Fruit fly (Drosophila melanogaster): Measurements from ENCODE around the gene CG32579.
A peak's percentile ranks its signal among the peaks of the same experiment; 100 is the strongest.

The CG32579 gene

dm6 chrX:16275854-16276338, 47.2 kb upstream of the CG32579 start, which contains the start of the genes kat80 and Prosalpha4 (continued):
- TF ChIP-seq row (GFP tag; IDR thresholded peaks at IDR 0.05) (peak; percentile 77), nerfin-1 (tag; optimal IDR thresholded peaks at IDR 0.05) (peak; percentile 13), pzg (GFP tag; optimal IDR thresholded peaks at IDR 0.05) (peak; percentile 43), Dek (tag; optimal IDR thresholded peaks at IDR 0.05) (peak; percentile 49), pum (GFP tag; optimal IDR thresholded peaks at IDR 0.05) (no peak), Hey (tag; optimal IDR thresholded peaks at IDR 0.05) (no peak), klu (GFP tag; IDR thresholded peaks at IDR 0.05) (no peak), cas (GFP tag; IDR thresholded peaks at IDR 0.05) (no peak), CoRest (tag; optimal IDR thresholded peaks at IDR 0.05) (peak; percentile 55), grau (tag; optimal IDR thresholded peaks at IDR 0.05) (peak; percentile 51)

dm6 chrX:16277878-16278506, 45.1 kb upstream of the CG32579 start, which contains the start of gene eas:
Gene eas, plus strand, starts transcription at chrX:16278328.
- no peak for TF ChIP-seq gcm2 (GFP tag; optimal IDR thresholded peaks at IDR 0.05)
- no peak for TF ChIP-seq CG4360 (GFP tag; IDR thresholded peaks at IDR 0.05)
- TF ChIP-seq CG7357 (GFP tag; IDR thresholded peaks at IDR 0.05) = no peak
- no peak for TF ChIP-seq Doc2 (GFP tag; IDR thresholded peaks at IDR 0.05)
- no peak for TF ChIP-seq grau (tag; optimal IDR thresholded peaks at IDR 0.05)
- no peak for TF ChIP-seq CG18262 (tag; optimal IDR thresholded peaks at IDR 0.05)
- no peak for TF ChIP-seq CG18599 (GFP tag; optimal IDR thresholded peaks at IDR 0.05)
- TF ChIP-seq Fer3 (tag; optimal IDR thresholded peaks at IDR 0.05) = no peak
- peak; percentile 56 for TF ChIP-seq Ets97D (GFP tag; optimal IDR thresholded peaks at IDR 0.05)
- TF ChIP-seq Kr (GFP tag; optimal IDR thresholded peaks at IDR 0.05) = no peak
- TF ChIP-seq Sox102F (GFP tag; optimal IDR thresholded peaks at IDR 0.05) = no peak
- no peak for TF ChIP-seq sim (GFP tag; IDR thresholded peaks at IDR 0.05)
- TF ChIP-seq Mes4 (GFP tag; optimal IDR thresholded peaks at IDR 0.05) = no peak
- TF ChIP-seq sens (GFP tag) = peak; percentile 88
- no peak for TF ChIP-seq kah (GFP tag; optimal IDR thresholded peaks at IDR 0.05)
- no peak for TF ChIP-seq nau (GFP tag; optimal IDR thresholded peaks at IDR 0.05)
- TF ChIP-seq nerfin-1 (tag; optimal IDR thresholded peaks at IDR 0.05) = no peak
- no peak for TF ChIP-seq CG1602 (GFP tag; optimal IDR thresholded peaks at IDR 0.05)
- TF ChIP-seq h (optimal IDR thresholded peaks at IDR 0.05) = no peak
- TF ChIP-seq CG8765 (GFP tag; IDR thresholded peaks at IDR 0.05) = no peak
- TF ChIP-seq her (GFP tag; optimal IDR thresholded peaks at IDR 0.05) = peak; percentile 42
- no peak for TF ChIP-seq al (GFP tag; IDR thresholded peaks at IDR 0.05)
- peak; percentile 72; the same call in 2 of the 3 replicates for TF ChIP-seq CG7963 (GFP tag; IDR thresholded peaks at IDR 0.05; ENCODE audit: partially characterized antibody)
- TF ChIP-seq Poxn (GFP tag; IDR thresholded peaks at IDR 0.05) = no peak
- no peak for TF ChIP-seq CG10654 (GFP tag; optimal IDR thresholded peaks at IDR 0.05)
- no peak for TF ChIP-seq esg (GFP tag; conservative IDR thresholded peaks at IDR 0.05)
- TF ChIP-seq ci (GFP tag; IDR thresholded peaks at IDR 0.05) = peak; percentile 74
- TF ChIP-seq Nf-YC (tag; optimal IDR thresholded peaks at IDR 0.05) = no peak
- no peak for TF ChIP-seq CG11723 (GFP tag; optimal IDR thresholded peaks at IDR 0.05)
- peak; percentile 59 for TF ChIP-seq Dref (GFP tag; IDR thresholded peaks at IDR 0.05)
- TF ChIP-seq CG2712 (tag; optimal IDR thresholded peaks at IDR 0.05) = peak; percentile 13
- no peak for TF ChIP-seq scrt (GFP tag; optimal IDR thresholded peaks at IDR 0.05)
- no peak for TF ChIP-seq CG17612 (GFP tag; IDR thresholded peaks at IDR 0.05)
- TF ChIP-seq aop (GFP tag; IDR thresholded peaks at IDR 0.05) = no peak
- no peak for TF ChIP-seq zen (tag; optimal IDR thresholded peaks at IDR 0.05)
- no peak for TF ChIP-seq Hmx (GFP tag; optimal IDR thresholded peaks at IDR 0.05)
- peak; percentile 7 for TF ChIP-seq CoRest (tag; optimal IDR thresholded peaks at IDR 0.05)
- no peak for TF ChIP-seq dmrt11E (tag; optimal IDR thresholded peaks at IDR 0.05)
- no peak for TF ChIP-seq tx (GFP tag; optimal IDR thresholded peaks at IDR 0.05)
- TF ChIP-seq pnt (GFP tag; optimal IDR thresholded peaks at IDR 0.05) = no peak
- TF ChIP-seq Sox100B (GFP tag; optimal IDR thresholded peaks at IDR 0.05) = no peak
- TF ChIP-seq gt (GFP tag; IDR thresholded peaks at IDR 0.05) = no peak
- TF ChIP-seq CG12071 (GFP tag; optimal IDR thresholded peaks at IDR 0.05) = no peak
